Fruit fly (Drosophila melanogaster) whole organism, embryonic: Measurements from ENCODE around the gene CG10660.

ENCODE experiments used
- Bteb2 ChIP-seq: fragments of 200-800 bp; sonication (Bioruptor generic); optimal IDR thresholded peaks from 2 replicates; lab custom pipeline; 2016; ENCODE audit warnings: missing biosample characterization, missing genetic modification characterization
- CG10267 ChIP-seq: fragments of 200-800 bp; sonication (Bioruptor generic); optimal IDR thresholded peaks from 2 replicates; lab custom pipeline; 2018; ENCODE audit warnings: missing biosample characterization, mild to moderate bottlenecking, missing genetic modification characterization, moderate library complexity
- CG10274 ChIP-seq: fragments of 200-800 bp; sonication (Bioruptor generic); optimal IDR thresholded peaks from 3 replicates; lab custom pipeline; 2017; ENCODE audit warnings: missing biosample characterization, mild to moderate bottlenecking, missing genetic modification characterization
- CG11093 ChIP-seq: fragments of 200-800 bp; sonication (Bioruptor generic); IDR thresholded peaks from 3 replicates; pipeline ENCODE4 v1.3.6; 2022; ENCODE audit warnings: missing biosample characterization, missing genetic modification characterization
- CG13296 ChIP-seq: fragments of 200-800 bp; sonication (Bioruptor generic); optimal IDR thresholded peaks from 3 replicates; lab custom pipeline; 2018; ENCODE audit warnings: missing biosample characterization, mild to moderate bottlenecking, missing genetic modification characterization
- CG14050 ChIP-seq: fragments of 200-800 bp; sonication (Bioruptor generic); IDR thresholded peaks from 3 replicates; pipeline ENCODE4 v1.3.6; 2022; ENCODE audit warnings: missing biosample characterization, missing genetic modification characterization
- CG1529 ChIP-seq: fragments of 200-800 bp; sonication (Bioruptor generic); optimal IDR thresholded peaks from 3 replicates; lab custom pipeline; 2018; ENCODE audit warnings: missing biosample characterization, missing genetic modification characterization
- CG16779 ChIP-seq: fragments of 200-800 bp; sonication (Bioruptor generic); IDR thresholded peaks from 2 replicates; pipeline ENCODE4 v1.3.6; 2022; ENCODE audit warnings: missing biosample characterization, missing genetic modification characterization
- CG17568 ChIP-seq: fragments of 200-800 bp; sonication (Bioruptor generic); optimal IDR thresholded peaks from 2 replicates; lab custom pipeline; 2018; ENCODE audit warnings: missing biosample characterization, mild to moderate bottlenecking, missing genetic modification characterization, moderate library complexity
- CG17802 ChIP-seq: fragments of 200-800 bp; sonication (Bioruptor generic); optimal IDR thresholded peaks from 2 replicates; lab custom pipeline; 2018; ENCODE audit warnings: missing biosample characterization, mild to moderate bottlenecking, missing genetic modification characterization, moderate library complexity
- CG2712 ChIP-seq: fragments of 200-800 bp; optimal IDR thresholded peaks from 3 replicates; lab custom pipeline; 2019; ENCODE audit warnings: missing biosample characterization, mild to moderate bottlenecking, missing genetic modification characterization, moderate library complexity
- CG2875 ChIP-seq: fragments of 200-800 bp; sonication (Bioruptor generic); optimal IDR thresholded peaks from 2 replicates; lab custom pipeline; 2017; ENCODE audit warnings: missing biosample characterization, mild to moderate bottlenecking, missing genetic modification characterization, missing genetic modification reagents
- CG3163 ChIP-seq: fragments of 200-800 bp; sonication (Bioruptor generic); optimal IDR thresholded peaks from 3 replicates; lab custom pipeline; 2016; ENCODE audit warnings: missing biosample characterization, missing genetic modification characterization
- CG3281 ChIP-seq: fragments of 200-800 bp; sonication (Bioruptor generic); optimal IDR thresholded peaks from 3 replicates; lab custom pipeline; 2017; ENCODE audit warnings: missing biosample characterization, mild to moderate bottlenecking, missing genetic modification characterization
- CG5180 ChIP-seq: fragments of 200-800 bp; sonication (Bioruptor generic); optimal IDR thresholded peaks from 3 replicates; lab custom pipeline; 2017; ENCODE audit warnings: missing biosample characterization, missing genetic modification characterization, mild to moderate bottlenecking, moderate library complexity, missing genetic modification reagents
- CG6272 ChIP-seq: fragments of 200-800 bp; sonication (Bioruptor generic); IDR thresholded peaks from 2 replicates; pipeline ENCODE4 v1.3.6; 2022; ENCODE audit warnings: missing biosample characterization, missing genetic modification characterization
- CG6765 ChIP-seq: fragments of 200-800 bp; sonication (Bioruptor generic); optimal IDR thresholded peaks from 3 replicates; lab custom pipeline; 2017; ENCODE audit warnings: missing biosample characterization, mild to moderate bottlenecking, missing genetic modification characterization
- CG7556 ChIP-seq: fragments of 200-800 bp; sonication (Bioruptor generic); optimal IDR thresholded peaks from 2 replicates; lab custom pipeline; 2017; ENCODE audit warnings: missing biosample characterization, mild to moderate bottlenecking, missing genetic modification characterization
- CG9437 ChIP-seq: fragments of 200-800 bp; sonication (Bioruptor generic); optimal IDR thresholded peaks from 2 replicates; lab custom pipeline; 2018; ENCODE audit warnings: missing biosample characterization, mild to moderate bottlenecking, missing genetic modification characterization
- Dek ChIP-seq: fragments of 200-800 bp; sonication (Bioruptor generic); optimal IDR thresholded peaks from 3 replicates; lab custom pipeline; 2019; ENCODE audit warnings: missing biosample characterization, mild to moderate bottlenecking, missing genetic modification characterization, moderate library complexity
- Drgx ChIP-seq: fragments of 200-800 bp; sonication (Bioruptor generic); IDR thresholded peaks from 2 replicates; pipeline ENCODE4 v1.3.6; 2022; ENCODE audit warnings: missing biosample characterization, missing genetic modification characterization
- E2f1 ChIP-seq: fragments of 200-800 bp; sonication (Bioruptor generic); IDR thresholded peaks from 2 replicates; pipeline ENCODE4 v1.3.6; 2022; ENCODE audit warnings: missing biosample characterization, missing genetic modification characterization
- ERR ChIP-seq: fragments of 200-800 bp; sonication (Bioruptor generic); optimal IDR thresholded peaks from 2 replicates; lab custom pipeline; 2016; ENCODE audit warnings: missing biosample characterization, missing genetic modification characterization
- Eip74EF ChIP-seq, 2 experiments: fragments of 200-800 bp in 1 of 2; fragments of >200 bp in 1 of 2; sonication (Bioruptor generic) in 1 of 2; optimal IDR thresholded peaks; 2 replicates each; lab custom pipeline; 2017 to 2019; ENCODE audit warnings: missing biosample characterization in 2 of 2, missing genetic modification characterization in 2 of 2, mild to moderate bottlenecking in 1 of 2, moderate library complexity in 1 of 2
- Fer1 ChIP-seq: fragments of 200-800 bp; sonication (Bioruptor generic); optimal IDR thresholded peaks from 2 replicates; lab custom pipeline; 2017; ENCODE audit warnings: missing biosample characterization, mild to moderate bottlenecking, missing genetic modification characterization
- HLHmδ ChIP-seq: fragments of 200-800 bp; sonication (Bioruptor generic); optimal IDR thresholded peaks from 2 replicates; lab custom pipeline; 2018; ENCODE audit warnings: missing biosample characterization, mild to moderate bottlenecking, missing genetic modification characterization, moderate library complexity
- HmgZ ChIP-seq: fragments of 200-800 bp; sonication (Bioruptor generic); optimal IDR thresholded peaks from 2 replicates; lab custom pipeline; 2018; ENCODE audit warnings: missing biosample characterization, mild to moderate bottlenecking, missing genetic modification characterization
- Kr ChIP-seq: fragments of 200-800 bp; sonication (Bioruptor generic); optimal IDR thresholded peaks from 2 replicates; lab custom pipeline; 2017; ENCODE audit warnings: missing biosample characterization, mild to moderate bottlenecking, missing genetic modification characterization
- NC2β ChIP-seq: fragments of 200-800 bp; sonication (Bioruptor generic); optimal IDR thresholded peaks from 2 replicates; lab custom pipeline; 2016; ENCODE audit warnings: missing biosample characterization, missing genetic modification characterization
- Oli ChIP-seq: fragments of 200-800 bp; sonication (Bioruptor generic); optimal IDR thresholded peaks from 2 replicates; lab custom pipeline; 2018; ENCODE audit warnings: missing biosample characterization, mild to moderate bottlenecking, missing genetic modification characterization, moderate library complexity
- Opbp ChIP-seq: fragments of 200-800 bp; sonication (Bioruptor generic); IDR thresholded peaks from 3 replicates; pipeline ENCODE4 v1.3.6; 2022; ENCODE audit warnings: missing biosample characterization, missing genetic modification characterization; ENCODE audit not compliant: partially characterized antibody
- Pdp1 ChIP-seq, 2 experiments: fragments of 200-800 bp; sonication (Bioruptor generic); optimal IDR thresholded peaks; 3 replicates each; lab custom pipeline; 2016; ENCODE audit warnings: missing biosample characterization in 2 of 2, missing genetic modification characterization in 2 of 2, mild to moderate bottlenecking in 1 of 2, moderate library complexity in 1 of 2
- Rx ChIP-seq: fragments of 200-800 bp; sonication (Bioruptor generic); IDR thresholded peaks from 2 replicates; pipeline ENCODE4 v1.3.6; 2022; ENCODE audit warnings: missing biosample characterization, missing genetic modification characterization
- Side ChIP-seq: fragments of 200-800 bp; sonication (Bioruptor generic); optimal IDR thresholded peaks from 2 replicates; lab custom pipeline; 2016; ENCODE audit warnings: missing biosample characterization, missing genetic modification characterization
- Trl ChIP-seq, 3 experiments: fragments of >200 bp in 2 of 3; fragments of 200-800 bp in 1 of 3; sonication (Bioruptor generic) in 1 of 3; optimal IDR thresholded peaks; 2 replicates in 1 of 3; 3 replicates in 2 of 3; lab custom pipeline; 2016 to 2017; ENCODE audit warnings: missing biosample characterization in 1 of 3, missing genetic modification characterization in 1 of 3
- ab ChIP-seq: fragments of 200-800 bp; sonication (Bioruptor generic); optimal IDR thresholded peaks from 2 replicates; lab custom pipeline; 2016; ENCODE audit warnings: missing biosample characterization, missing genetic modification characterization
- ac ChIP-seq: fragments of 200-800 bp; sonication (Bioruptor generic); optimal IDR thresholded peaks from 3 replicates; lab custom pipeline; 2017; ENCODE audit warnings: missing biosample characterization, mild to moderate bottlenecking, missing genetic modification characterization
- cato ChIP-seq: fragments of 200-800 bp; sonication (Bioruptor generic); optimal IDR thresholded peaks from 2 replicates; lab custom pipeline; 2016; ENCODE audit warnings: missing biosample characterization, missing genetic modification characterization, borderline replicate concordance
- chinmo ChIP-seq: fragments of 200-800 bp; sonication (Bioruptor generic); IDR thresholded peaks from 4 replicates; pipeline ENCODE4 v1.3.6; 2022; ENCODE audit warnings: missing biosample characterization, missing genetic modification characterization; ENCODE audit not compliant: partially characterized antibody
- chn ChIP-seq: fragments of 200-800 bp; sonication (Bioruptor generic); optimal IDR thresholded peaks from 2 replicates; lab custom pipeline; 2016; ENCODE audit warnings: missing biosample characterization, missing genetic modification characterization
- row ChIP-seq: fragments of 200-800 bp; sonication (Bioruptor generic); IDR thresholded peaks from 3 replicates; pipeline ENCODE4 v1.3.6; 2022; ENCODE audit warnings: missing biosample characterization, missing genetic modification characterization
- run ChIP-seq: fragments of 200-800 bp; sonication (Bioruptor generic); optimal IDR thresholded peaks from 3 replicates; lab custom pipeline; 2018; ENCODE audit warnings: missing biosample characterization, mild to moderate bottlenecking, missing genetic modification characterization
- salm ChIP-seq: fragments of 200-800 bp; sonication (Bioruptor generic); optimal IDR thresholded peaks from 2 replicates; lab custom pipeline; 2018; ENCODE audit warnings: missing biosample characterization, mild to moderate bottlenecking, missing genetic modification characterization
- sqz ChIP-seq: fragments of 200-800 bp; sonication (Bioruptor generic); optimal IDR thresholded peaks from 3 replicates; lab custom pipeline; 2018; ENCODE audit warnings: missing biosample characterization, mild to moderate bottlenecking, missing genetic modification characterization
- tna ChIP-seq: fragments of 200-800 bp; sonication (Bioruptor generic); IDR thresholded peaks from 2 replicates; pipeline ENCODE4 v1.3.6; 2022; ENCODE audit warnings: missing biosample characterization, missing genetic modification characterization; ENCODE audit not compliant: partially characterized antibody
- unc-4 ChIP-seq: fragments of 200-800 bp; sonication (Bioruptor generic); IDR thresholded peaks from 2 replicates; pipeline ENCODE4 v1.3.6; 2022; ENCODE audit warnings: missing biosample characterization, missing genetic modification characterization; ENCODE audit not compliant: partially characterized antibody
- vfl ChIP-seq: fragments of 200-800 bp; sonication (Bioruptor generic); optimal IDR thresholded peaks from 2 replicates; lab custom pipeline; 2016; ENCODE audit warnings: missing biosample characterization, missing genetic modification characterization
- wor ChIP-seq: fragments of 200-800 bp; sonication (Bioruptor generic); IDR thresholded peaks from 2 replicates; pipeline ENCODE4 v1.3.6; 2022; ENCODE audit warnings: missing biosample characterization, missing genetic modification characterization
- zfh2 ChIP-seq: fragments of 200-800 bp; sonication (Bioruptor generic); optimal IDR thresholded peaks from 2 replicates; lab custom pipeline; 2016; ENCODE audit warnings: missing biosample characterization, missing genetic modification characterization

The CG10660 gene

DNA sequence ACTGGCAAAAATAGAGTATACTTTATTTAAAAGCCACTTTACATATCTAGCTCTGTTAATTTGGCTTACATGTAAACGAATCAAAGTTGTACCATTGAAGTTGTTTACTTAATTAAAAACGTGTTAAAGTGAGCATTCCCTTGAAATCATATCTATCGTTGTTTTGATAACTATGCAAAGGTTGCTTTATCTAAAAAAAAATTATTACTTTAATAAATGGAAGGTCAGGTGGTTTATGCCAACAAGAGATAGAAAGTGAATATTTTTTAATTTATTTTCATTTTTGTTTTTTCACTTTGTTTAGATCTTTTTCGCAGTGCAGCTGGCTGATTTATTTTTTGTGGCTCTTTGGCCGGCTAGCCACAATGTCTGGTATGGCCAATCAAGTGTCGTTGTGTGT, 7.6 kb downstream of the CG10660 start (continued):
- TF ChIP-seq CG6765 (GFP tag; lab: Kevin White, UChicago) (peak; percentile 54), unc-4 (no peak), CG3281 (GFP tag; lab: Kevin White, UChicago) (peak; percentile 41), CG7556 (GFP tag; lab: Kevin White, UChicago) (peak; percentile 81), wor (GFP tag; lab: Robert Waterston, UW) (peak; percentile 25; the same call in 1 of the 2 replicates), cato (GFP tag; lab: Kevin White, UChicago) (peak; percentile 47), zfh2 (GFP tag; lab: Kevin White, UChicago) (no peak), row (GFP tag; lab: Robert Waterston, UW) (peak; percentile 75), Drgx (peak; percentile 89), CG14050 (GFP tag; lab: Robert Waterston, UW) (peak; percentile 62), CG2875 (GFP tag; lab: Kevin White, UChicago) (peak; percentile 71), Bteb2 (GFP tag; lab: Kevin White, UChicago) (peak; percentile 52), CG9437 (GFP tag; lab: Kevin White, UChicago) (peak; percentile 78), ERR (GFP tag; lab: Kevin White, UChicago) (no peak), E2f1 (GFP tag; lab: Robert Waterston, UW) (peak; percentile 67), CG1529 (peak; percentile 71), chinmo (GFP tag; lab: Robert Waterston, UW) (no peak), run (tag; lab: Kevin White, UChicago) (peak; percentile 54), Oli (tag; lab: Kevin White, UChicago) (peak; percentile 84), CG11093 (GFP tag; lab: Robert Waterston, UW) (peak; percentile 68; the same call in 1 of the 3 replicates), vfl (GFP tag; lab: Kevin White, UChicago) (no peak), ab (GFP tag; lab: Kevin White, UChicago) (no peak), Rx (peak; percentile 49), Trl (optimal IDR thresholded peaks at IDR 0.05; lab: Kevin White, UChicago) (no peak), Trl (GFP tag; optimal IDR thresholded peaks at IDR 0.05; lab: Kevin White, UChicago) (peak; percentile 19), Opbp (GFP tag; lab: Robert Waterston, UW) (no peak), CG5180 (GFP tag; lab: Kevin White, UChicago) (peak; percentile 71), CG17802 (no peak), chn (GFP tag; lab: Kevin White, UChicago) (peak; percentile 63), Kr (GFP tag; lab: Kevin White, UChicago) (no peak), salm (tag; lab: Kevin White, UChicago) (peak; percentile 36), CG3163 (GFP tag; lab: Kevin White, UChicago) (no peak), sqz (GFP tag; lab: Kevin White, UChicago) (peak; percentile 79), CG6272 (no peak; the same call in 1 of the 2 replicates), ac (no peak), CG10274 (GFP tag; lab: Kevin White, UChicago) (peak; percentile 28), CG13296 (peak; percentile 78), Eip74EF (GFP tag; optimal IDR thresholded peaks at IDR 0.05; lab: Kevin White, UChicago) (peak in 1 of 2 experiments; percentile 63), CG16779 (GFP tag; lab: Robert Waterston, UW) (no peak; the same call in 1 of the 2 replicates), HLHmδ (GFP tag; lab: Kevin White, UChicago) (no peak), CG2712 (tag; lab: Kevin White, UChicago) (peak; percentile 86), NC2β (peak; percentile 55), HmgZ (tag; lab: Kevin White, UChicago) (peak; percentile 24), Fer1 (GFP tag; lab: Kevin White, UChicago) (peak; percentile 72), CG17568 (GFP tag; lab: Kevin White, UChicago) (peak; percentile 33), CG10267 (tag; lab: Kevin White, UChicago) (peak; percentile 14), Pdp1 (GFP tag; optimal IDR thresholded peaks at IDR 0.05; lab: Kevin White, UChicago) (peak; percentile 42 to 57), Side (GFP tag; lab: Kevin White, UChicago) (peak; percentile 23), tna (no peak), Dek (peak; percentile 63)
